Fruit fly (Drosophila melanogaster) whole organism, embryonic: ENCODE measurements around the gene CG34049.

Experiments
- Asciz ChIP-seq: fragments of 200-800 bp; sonication (Bioruptor generic); optimal IDR thresholded peaks from 2 replicates; lab custom pipeline; 2017; ENCODE audit warnings: missing biosample characterization, mild to moderate bottlenecking, missing genetic modification characterization, missing genetic modification reagents
- Atf-2 ChIP-seq: fragments of 200-800 bp; sonication (Bioruptor generic); optimal IDR thresholded peaks from 2 replicates; lab custom pipeline; 2016; ENCODE audit warnings: missing biosample characterization, missing genetic modification characterization
- B-H2 ChIP-seq: fragments of 200-800 bp; sonication (Bioruptor generic); optimal IDR thresholded peaks from 2 replicates; lab custom pipeline; 2018; ENCODE audit warnings: missing biosample characterization, mild to moderate bottlenecking, missing genetic modification characterization
- Bteb2 ChIP-seq: fragments of 200-800 bp; sonication (Bioruptor generic); optimal IDR thresholded peaks from 2 replicates; lab custom pipeline; 2016; ENCODE audit warnings: missing biosample characterization, missing genetic modification characterization
- CG10431 ChIP-seq: fragments of 200-800 bp; sonication (Bioruptor generic); optimal IDR thresholded peaks from 3 replicates; lab custom pipeline; 2018; ENCODE audit warnings: missing biosample characterization, mild to moderate bottlenecking, missing genetic modification characterization
- CG10543 ChIP-seq: fragments of 200-800 bp; sonication (Bioruptor generic); optimal IDR thresholded peaks from 3 replicates; lab custom pipeline; 2017; ENCODE audit warnings: missing biosample characterization, mild to moderate bottlenecking, missing genetic modification characterization, moderate library complexity
- CG11093 ChIP-seq: fragments of 200-800 bp; sonication (Bioruptor generic); IDR thresholded peaks from 3 replicates; pipeline ENCODE4 v1.3.6; 2022; ENCODE audit warnings: missing biosample characterization, missing genetic modification characterization
- CG11695 ChIP-seq: fragments of 200-800 bp; sonication (Bioruptor generic); IDR thresholded peaks from 3 replicates; pipeline ENCODE4 v1.3.6; 2022; ENCODE audit warnings: missing biosample characterization, missing genetic modification characterization
- CG14441 ChIP-seq: fragments of 200-800 bp; sonication (Bioruptor generic); IDR thresholded peaks from 2 replicates; pipeline ENCODE4 v1.3.6; 2022; ENCODE audit warnings: missing biosample characterization, missing genetic modification characterization
- CG14860 ChIP-seq: fragments of 200-800 bp; sonication (Bioruptor generic); IDR thresholded peaks from 3 replicates; pipeline ENCODE4 v1.3.6; 2022; ENCODE audit warnings: missing biosample characterization, missing genetic modification characterization; ENCODE audit not compliant: partially characterized antibody
- CG1529 ChIP-seq: fragments of 200-800 bp; sonication (Bioruptor generic); optimal IDR thresholded peaks from 3 replicates; lab custom pipeline; 2018; ENCODE audit warnings: missing biosample characterization, missing genetic modification characterization
- CG17385 ChIP-seq: fragments of 200-800 bp; sonication (Bioruptor generic); optimal IDR thresholded peaks from 3 replicates; lab custom pipeline; 2018; ENCODE audit warnings: missing biosample characterization, mild to moderate bottlenecking, missing genetic modification characterization
- CG2712 ChIP-seq: fragments of 200-800 bp; optimal IDR thresholded peaks from 3 replicates; lab custom pipeline; 2019; ENCODE audit warnings: missing biosample characterization, mild to moderate bottlenecking, missing genetic modification characterization, moderate library complexity
- CG30020 ChIP-seq: fragments of 200-800 bp; optimal IDR thresholded peaks from 2 replicates; lab custom pipeline; 2019; ENCODE audit warnings: missing biosample characterization, mild to moderate bottlenecking, missing genetic modification characterization, moderate library complexity
- CG3163 ChIP-seq: fragments of 200-800 bp; sonication (Bioruptor generic); optimal IDR thresholded peaks from 3 replicates; lab custom pipeline; 2016; ENCODE audit warnings: missing biosample characterization, missing genetic modification characterization
- CG3838 ChIP-seq: fragments of 200-800 bp; sonication (Bioruptor generic); optimal IDR thresholded peaks from 3 replicates; lab custom pipeline; 2016; ENCODE audit warnings: missing biosample characterization, missing genetic modification characterization
- CG4404 ChIP-seq: fragments of 200-800 bp; sonication (Bioruptor generic); IDR thresholded peaks from 2 replicates; pipeline ENCODE4 v1.3.6; 2022; ENCODE audit warnings: missing biosample characterization, missing genetic modification characterization
- CG4820 ChIP-seq: fragments of 200-800 bp; sonication (Bioruptor generic); optimal IDR thresholded peaks from 3 replicates; lab custom pipeline; 2016; ENCODE audit warnings: missing biosample characterization, missing genetic modification characterization
- CG4854 ChIP-seq: fragments of 200-800 bp; sonication (Bioruptor generic); optimal IDR thresholded peaks from 2 replicates; lab custom pipeline; 2016; ENCODE audit warnings: missing biosample characterization, missing genetic modification characterization, inconsistent platforms
- CG6254 ChIP-seq: fragments of 200-800 bp; sonication (Bioruptor generic); optimal IDR thresholded peaks from 3 replicates; lab custom pipeline; 2017; ENCODE audit warnings: mild to moderate bottlenecking, missing biosample characterization, missing genetic modification reagents, missing genetic modification characterization
- CG6654 ChIP-seq: fragments of 200-800 bp; sonication (Bioruptor generic); optimal IDR thresholded peaks from 2 replicates; lab custom pipeline; 2017; ENCODE audit warnings: missing biosample characterization, mild to moderate bottlenecking, missing genetic modification characterization
- CG9215 ChIP-seq: fragments of 200-800 bp; sonication (Bioruptor generic); IDR thresholded peaks from 2 replicates; pipeline ENCODE4 v1.3.6; 2022; ENCODE audit warnings: missing biosample characterization, missing genetic modification characterization
- CG9797 ChIP-seq: fragments of 200-800 bp; sonication (Bioruptor generic); optimal IDR thresholded peaks from 3 replicates; lab custom pipeline; 2018; ENCODE audit warnings: missing biosample characterization, mild to moderate bottlenecking, missing genetic modification characterization
- CG9876 ChIP-seq: fragments of 200-800 bp; sonication (Bioruptor generic); optimal IDR thresholded peaks from 2 replicates; lab custom pipeline; 2016; ENCODE audit warnings: missing biosample characterization, missing genetic modification characterization
- CkIIα-i1 ChIP-seq: fragments of 200-800 bp; sonication (Bioruptor generic); IDR thresholded peaks from 2 replicates; pipeline ENCODE4 v1.3.6; 2022; ENCODE audit warnings: missing biosample characterization, missing genetic modification characterization
- D19A ChIP-seq: fragments of 200-800 bp; optimal IDR thresholded peaks from 3 replicates; lab custom pipeline; 2019; ENCODE audit warnings: missing biosample characterization, mild to moderate bottlenecking, missing genetic modification characterization, moderate library complexity
- E2f2 ChIP-seq: fragments of 200-800 bp; sonication (Bioruptor generic); IDR thresholded peaks from 2 replicates; pipeline ENCODE4 v1.3.6; 2022; ENCODE audit warnings: missing biosample characterization, missing genetic modification characterization
- Eip74EF ChIP-seq, 2 experiments: fragments of 200-800 bp in 1 of 2; fragments of >200 bp in 1 of 2; sonication (Bioruptor generic) in 1 of 2; optimal IDR thresholded peaks; 2 replicates each; lab custom pipeline; 2017 to 2019; ENCODE audit warnings: missing biosample characterization in 2 of 2, missing genetic modification characterization in 2 of 2, mild to moderate bottlenecking in 1 of 2, moderate library complexity in 1 of 2
- Fer3 ChIP-seq: fragments of 200-800 bp; sonication (Bioruptor generic); optimal IDR thresholded peaks from 2 replicates; lab custom pipeline; 2018; ENCODE audit warnings: missing biosample characterization, mild to moderate bottlenecking, missing genetic modification characterization, moderate library complexity
- Hmr ChIP-seq: fragments of 200-800 bp; sonication (Bioruptor generic); optimal IDR thresholded peaks from 3 replicates; lab custom pipeline; 2017; ENCODE audit warnings: mild to moderate bottlenecking, missing biosample characterization, missing genetic modification reagents, missing genetic modification characterization
- Hsf ChIP-seq: fragments of 200-800 bp; sonication (Bioruptor generic); optimal IDR thresholded peaks from 3 replicates; lab custom pipeline; 2016; ENCODE audit warnings: missing biosample characterization, missing genetic modification characterization
- Jarid2 ChIP-seq: fragments of 200-800 bp; sonication (Bioruptor generic); optimal IDR thresholded peaks from 3 replicates; lab custom pipeline; 2017; ENCODE audit warnings: mild to moderate bottlenecking, missing biosample characterization, missing genetic modification reagents, missing genetic modification characterization
- MTF-1 ChIP-seq: fragments of 200-800 bp; sonication (Bioruptor generic); optimal IDR thresholded peaks from 2 replicates; lab custom pipeline; 2018; ENCODE audit warnings: missing biosample characterization, mild to moderate bottlenecking, missing genetic modification characterization, borderline replicate concordance
- ato ChIP-seq: fragments of 200-800 bp; sonication (Bioruptor generic); IDR thresholded peaks from 2 replicates; pipeline ENCODE4 v1.3.6; 2022; ENCODE audit warnings: missing biosample characterization, missing genetic modification characterization; ENCODE audit not compliant: partially characterized antibody
- bbx ChIP-seq: fragments of 200-800 bp; sonication (Bioruptor generic); IDR thresholded peaks from 2 replicates; pipeline ENCODE4 v1.3.6; 2022; ENCODE audit warnings: missing biosample characterization, missing genetic modification characterization; ENCODE audit not compliant: partially characterized antibody
- caup ChIP-seq: fragments of 200-800 bp; sonication (Bioruptor generic); optimal IDR thresholded peaks from 3 replicates; lab custom pipeline; 2017; ENCODE audit warnings: missing biosample characterization, mild to moderate bottlenecking, missing genetic modification characterization, moderate library complexity; ENCODE audit not compliant: severe bottlenecking
- chn ChIP-seq: fragments of 200-800 bp; sonication (Bioruptor generic); optimal IDR thresholded peaks from 2 replicates; lab custom pipeline; 2016; ENCODE audit warnings: missing biosample characterization, missing genetic modification characterization
- dm ChIP-seq: fragments of 200-800 bp; sonication (Bioruptor generic); optimal IDR thresholded peaks from 3 replicates; lab custom pipeline; 2016; ENCODE audit warnings: missing biosample characterization, missing genetic modification characterization
- ftz-f1 ChIP-seq: fragments of 200-800 bp; sonication (Bioruptor generic); optimal IDR thresholded peaks from 2 replicates; lab custom pipeline; 2016; ENCODE audit warnings: missing biosample characterization, missing genetic modification characterization
- lilli ChIP-seq: fragments of 200-800 bp; sonication (Bioruptor generic); optimal IDR thresholded peaks from 3 replicates; lab custom pipeline; 2016; ENCODE audit warnings: missing biosample characterization, missing genetic modification characterization
- lola ChIP-seq, 3 experiments: fragments of >200 bp in 2 of 3; fragments of 200-800 bp in 1 of 3; sonication (Bioruptor generic) in 1 of 3; optimal IDR thresholded peaks; 2 replicates each; lab custom pipeline; 2017 to 2019; ENCODE audit warnings: missing biosample characterization in 3 of 3, missing genetic modification characterization in 3 of 3, mild to moderate bottlenecking in 1 of 3, moderate library complexity in 1 of 3
- mirr ChIP-seq: fragments of 200-800 bp; sonication (Bioruptor generic); optimal IDR thresholded peaks from 3 replicates; lab custom pipeline; 2018; ENCODE audit warnings: missing biosample characterization, mild to moderate bottlenecking, missing genetic modification characterization
- nerfin-2 ChIP-seq: fragments of 200-800 bp; sonication (Bioruptor generic); IDR thresholded peaks from 2 replicates; pipeline ENCODE4 v1.3.6; 2022; ENCODE audit warnings: missing biosample characterization, missing genetic modification characterization; ENCODE audit not compliant: partially characterized antibody
- odd ChIP-seq: fragments of 200-800 bp; sonication (Bioruptor generic); optimal IDR thresholded peaks from 2 replicates; lab custom pipeline; 2017; ENCODE audit warnings: missing biosample characterization, mild to moderate bottlenecking, missing genetic modification characterization
- pfk ChIP-seq: fragments of 200-800 bp; sonication (Bioruptor generic); optimal IDR thresholded peaks from 2 replicates; lab custom pipeline; 2018; ENCODE audit warnings: missing biosample characterization, mild to moderate bottlenecking, missing genetic modification characterization, moderate library complexity
- repo ChIP-seq: fragments of 200-800 bp; sonication (Bioruptor generic); optimal IDR thresholded peaks from 2 replicates; lab custom pipeline; 2016; ENCODE audit warnings: missing biosample characterization, missing genetic modification characterization
- vnd ChIP-seq: fragments of 200-800 bp; sonication (Bioruptor generic); IDR thresholded peaks from 3 replicates; pipeline ENCODE4 v1.3.6; 2022; ENCODE audit warnings: missing biosample characterization, missing genetic modification characterization; ENCODE audit not compliant: partially characterized antibody

Gene CG34049

DNA sequence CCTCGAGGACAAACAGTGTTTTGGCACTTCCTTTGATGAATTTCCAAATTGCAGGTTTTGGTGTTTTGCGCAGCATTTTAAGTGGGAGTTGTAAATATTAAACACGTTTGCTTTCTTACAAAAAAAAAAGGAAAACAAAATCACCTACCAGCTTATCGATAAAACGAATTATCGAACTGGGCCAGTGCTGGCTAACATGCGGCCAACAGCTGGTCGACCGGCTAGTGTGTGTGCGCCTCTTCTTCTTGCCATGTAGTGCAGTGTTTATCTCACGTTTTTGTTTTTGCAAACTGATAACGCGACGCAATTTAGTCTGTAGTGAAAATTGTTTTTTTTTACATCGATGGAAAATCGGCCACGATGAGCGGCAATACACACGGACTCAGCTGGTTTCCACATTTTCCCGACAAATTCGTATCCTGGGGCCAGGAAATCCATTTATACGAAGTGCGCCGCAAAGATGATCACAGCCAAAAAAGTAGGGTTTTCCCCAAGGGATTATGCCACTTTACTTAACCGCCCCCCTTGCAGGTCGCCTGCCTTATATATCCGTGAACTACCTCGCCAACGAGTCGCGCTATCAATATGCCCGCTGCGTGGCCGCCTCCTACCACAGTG, 47.9 kb downstream of the CG34049 start, which contains the start of the genes CG15386, CG42371 and mio (continued):
- no peak for TF ChIP-seq lola (GFP tag; optimal IDR thresholded peaks at IDR 0.05; lab: Kevin White, UChicago)
- peak; percentile 72 for TF ChIP-seq dm (GFP tag; lab: Kevin White, UChicago)
- peak; percentile 53; the same call in 1 of the 2 replicates for TF ChIP-seq bbx (GFP tag; lab: Robert Waterston, UW)
- no peak for TF ChIP-seq lilli (GFP tag; lab: Kevin White, UChicago)
- no peak for TF ChIP-seq ftz-f1 (GFP tag; lab: Kevin White, UChicago)
- TF ChIP-seq odd (GFP tag; lab: Kevin White, UChicago): no peak
- peak; percentile 100 for TF ChIP-seq CG10431 (GFP tag; lab: Kevin White, UChicago)
- no peak for TF ChIP-seq pfk (GFP tag; lab: Kevin White, UChicago)
- no peak for TF ChIP-seq CG1529 (GFP tag; lab: Kevin White, UChicago)
- peak; percentile 9 for TF ChIP-seq caup (GFP tag; lab: Kevin White, UChicago)
- no peak for TF ChIP-seq Hmr (GFP tag; lab: Kevin White, UChicago)
- no peak for TF ChIP-seq Eip74EF (GFP tag; optimal IDR thresholded peaks at IDR 0.05; lab: Kevin White, UChicago)
- TF ChIP-seq CG6254 (GFP tag; lab: Kevin White, UChicago): no peak
- TF ChIP-seq CG4820: no peak
- no peak for TF ChIP-seq repo
- TF ChIP-seq CG4854 (GFP tag; lab: Kevin White, UChicago): no peak
- no peak for TF ChIP-seq CG11093
- TF ChIP-seq nerfin-2 (GFP tag; lab: Robert Waterston, UW): no peak; the same call in 1 of the 2 replicates
- no peak for TF ChIP-seq CG4404 (GFP tag; lab: Robert Waterston, UW)
- TF ChIP-seq CG3838 (GFP tag; lab: Kevin White, UChicago): no peak
- 0 out of 3 replicates have a peak, but pooled peaks have one; percentile 23 for TF ChIP-seq CG11695 (GFP tag; lab: Robert Waterston, UW)
- no peak for TF ChIP-seq Bteb2 (GFP tag; lab: Kevin White, UChicago)
- no peak for TF ChIP-seq CG9876 (GFP tag; lab: Kevin White, UChicago)
- no peak for TF ChIP-seq Atf-2
- no peak for TF ChIP-seq CG3163
- no peak for TF ChIP-seq CG14860 (GFP tag; lab: Robert Waterston, UW)
- peak; percentile 14 for TF ChIP-seq MTF-1
- TF ChIP-seq ato (GFP tag; lab: Robert Waterston, UW): peak; percentile 45
- no peak for TF ChIP-seq CG9215 (GFP tag; lab: Robert Waterston, UW)
- peak; percentile 53 for TF ChIP-seq E2f2 (GFP tag; lab: Robert Waterston, UW)
- TF ChIP-seq CG14441 (GFP tag; lab: Robert Waterston, UW): no peak
- TF ChIP-seq Jarid2 (GFP tag; lab: Kevin White, UChicago): no peak
- TF ChIP-seq CG30020 (tag; lab: Kevin White, UChicago): no peak
- no peak for TF ChIP-seq Fer3
- TF ChIP-seq CG10543 (GFP tag; lab: Kevin White, UChicago): no peak
- no peak for TF ChIP-seq chn (GFP tag; lab: Kevin White, UChicago)
- TF ChIP-seq Hsf (GFP tag; lab: Kevin White, UChicago): no peak
- no peak for TF ChIP-seq D19A (tag; lab: Kevin White, UChicago)
- no peak for TF ChIP-seq CkIIα-i1
- TF ChIP-seq vnd (GFP tag; lab: Robert Waterston, UW): no peak
- peak; percentile 18 for TF ChIP-seq CG9797 (GFP tag; lab: Kevin White, UChicago)
- peak; percentile 47 for TF ChIP-seq mirr (GFP tag; lab: Kevin White, UChicago)
- TF ChIP-seq CG17385: peak; percentile 99
- no peak for TF ChIP-seq CG6654 (GFP tag; lab: Kevin White, UChicago)
- peak; percentile 2 for TF ChIP-seq CG2712 (tag; lab: Kevin White, UChicago)
- TF ChIP-seq B-H2: peak; percentile 50
- TF ChIP-seq Asciz (GFP tag; lab: Kevin White, UChicago): no peak
